Fruit fly (Drosophila melanogaster) ovary, adult (tissue): Measurements from ENCODE around the gene CG18596.
A peak's percentile ranks its signal among the peaks of the same experiment; 100 is the strongest.

ENCODE experiments used
- CG17801 ChIP-seq: fragments of 200-800 bp; optimal IDR thresholded peaks from 2 replicates; lab custom pipeline; 2019; ENCODE audit warnings: missing biosample characterization, mild to moderate bottlenecking, missing genetic modification characterization, moderate library complexity; ENCODE audit not compliant: partially characterized antibody

Gene CG18596

DNA sequence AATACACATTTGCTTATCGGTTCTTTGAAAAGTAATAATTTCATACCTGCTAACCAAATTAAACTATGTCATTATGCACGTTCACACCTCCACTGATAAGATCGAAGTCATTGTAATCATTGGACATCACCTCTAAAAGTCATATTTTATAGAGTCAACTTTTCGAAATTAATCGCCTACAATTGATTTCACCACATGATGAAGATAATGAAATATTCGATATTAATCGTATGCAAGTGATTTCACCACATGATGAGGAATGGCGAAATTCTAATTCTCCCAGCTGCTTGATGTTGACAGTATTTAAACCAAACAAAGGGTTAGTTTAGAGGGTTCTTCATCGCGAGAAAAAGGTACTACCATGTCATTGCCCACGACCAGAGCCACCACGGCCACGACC is at the start of gene CG18596:
TSS of gene CG18596 (plus strand) at position 250 of the 400 bp plus-strand sequence.
- peak; percentile 44 for TF ChIP-seq CG17801 (GFP tag; lab: Kevin White, UChicago)

DNA sequence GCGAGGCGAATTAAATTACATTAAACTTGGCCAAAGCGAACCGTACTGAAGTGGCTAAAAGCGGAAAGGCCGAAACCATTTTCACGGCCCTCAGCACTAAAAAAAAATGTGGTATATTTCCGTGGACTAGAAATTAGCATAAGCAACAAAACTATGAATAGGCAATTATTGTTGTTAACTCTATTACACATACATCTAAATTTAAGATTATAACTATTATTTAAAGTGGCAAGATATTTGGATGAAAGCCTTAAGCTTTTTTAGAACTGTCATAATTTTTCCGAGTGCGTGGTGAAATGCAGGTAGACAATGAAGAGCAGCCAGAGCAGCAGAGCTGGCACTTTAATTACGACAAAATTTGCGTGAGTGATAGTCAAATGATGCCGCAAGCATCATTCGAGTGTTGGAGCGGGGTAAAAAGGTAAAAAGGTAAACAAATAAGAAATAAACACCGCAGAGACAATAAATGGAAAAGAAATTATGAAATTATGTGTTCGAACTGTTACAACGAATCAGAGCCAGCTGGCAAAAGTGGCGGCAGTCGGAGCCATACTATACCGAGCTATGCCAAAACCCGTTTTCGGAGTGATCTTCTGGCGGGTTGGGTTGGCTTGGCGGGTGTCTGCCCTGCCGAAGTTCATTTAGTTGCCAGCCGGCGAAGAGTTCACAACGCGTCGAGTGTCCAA is 46.9 kb upstream of the CG18596 start, which contains the start of gene CG7080:
TSS of gene CG7080 (plus strand) at position 636 of the 686 bp plus-strand sequence.
- TF ChIP-seq CG17801 (GFP tag; lab: Kevin White, UChicago), result no peak

DNA sequence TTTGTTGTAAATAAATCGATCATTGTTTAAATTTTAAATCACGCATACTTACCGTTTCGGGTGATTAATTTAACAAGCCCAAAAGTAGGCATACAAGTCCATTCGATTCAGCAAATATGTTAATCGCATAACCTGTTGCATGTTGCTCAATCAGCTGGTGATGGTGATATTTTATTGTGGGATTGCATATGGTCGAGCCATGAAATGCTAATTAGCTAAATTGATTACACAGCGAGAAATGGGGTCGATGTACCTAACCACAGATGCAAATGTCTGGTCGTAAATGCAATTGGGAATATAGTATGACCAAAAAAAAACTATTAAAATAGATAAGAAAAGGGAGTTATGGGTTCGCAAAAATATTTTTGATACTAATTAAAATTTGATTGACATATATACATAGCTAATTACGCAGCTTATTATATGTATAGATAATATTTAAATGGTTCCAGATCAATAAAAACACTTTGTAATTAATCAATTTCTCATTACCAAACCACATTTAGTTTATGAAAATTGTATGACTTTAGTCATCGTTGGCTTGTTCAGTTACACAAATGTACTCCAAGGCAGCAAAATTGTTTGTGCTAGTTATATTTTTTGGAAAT is 45.1 kb upstream of the CG18596 start, which contains the start of gene CG33721:
TSS of gene CG33721 (plus strand) at position 558 of the 608 bp plus-strand sequence.
- TF ChIP-seq CG17801 (GFP tag; lab: Kevin White, UChicago), result no peak

DNA sequence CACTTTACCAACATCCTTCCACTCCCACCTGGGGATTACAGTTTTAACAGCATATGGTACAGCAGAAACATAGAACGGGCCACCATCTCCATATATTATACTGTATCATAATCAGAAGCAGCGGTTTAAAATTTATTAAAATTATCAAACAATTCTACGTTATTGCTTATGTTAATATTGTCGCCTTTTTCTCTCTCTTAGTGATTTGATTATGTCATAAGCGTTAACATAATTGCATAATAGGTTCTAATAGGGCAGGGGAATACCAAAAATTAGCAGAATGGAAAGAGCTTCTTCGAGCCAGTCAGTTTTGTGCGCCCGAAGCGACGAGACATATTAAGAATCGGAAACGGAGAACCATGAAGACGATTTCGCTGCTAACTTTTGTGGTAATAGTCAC is 44.0 kb upstream of the CG18596 start, which contains the start of gene CG13862:
TSS of gene CG13862 (plus strand) at position 301 of the 400 bp plus-strand sequence.
- TF ChIP-seq CG17801 (GFP tag; lab: Kevin White, UChicago), result no peak

DNA sequence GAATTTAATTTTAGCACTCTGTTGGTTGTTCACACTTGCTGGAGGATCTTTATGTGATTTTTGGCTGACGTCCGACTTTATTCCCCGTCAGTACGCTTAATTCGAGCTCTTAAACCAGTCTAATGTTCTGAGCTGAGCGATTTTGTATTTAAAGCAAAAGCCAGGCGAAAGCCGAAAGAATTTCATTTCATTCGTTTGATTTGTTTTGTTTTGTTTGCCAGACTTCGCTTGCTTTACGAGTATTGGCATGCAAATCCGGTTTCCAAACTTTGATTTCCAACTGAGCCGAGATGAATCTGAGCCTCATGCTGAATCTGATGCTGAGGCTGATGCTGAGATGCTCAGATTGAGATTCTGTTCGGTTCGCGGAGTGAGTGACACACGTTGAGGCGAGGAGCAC is 41.7 kb upstream of the CG18596 start, which contains the start of gene CG5391:
TSS of gene CG5391 (minus strand) at position 101 of the 400 bp plus-strand sequence.
- no peak for TF ChIP-seq CG17801 (GFP tag; lab: Kevin White, UChicago)

DNA sequence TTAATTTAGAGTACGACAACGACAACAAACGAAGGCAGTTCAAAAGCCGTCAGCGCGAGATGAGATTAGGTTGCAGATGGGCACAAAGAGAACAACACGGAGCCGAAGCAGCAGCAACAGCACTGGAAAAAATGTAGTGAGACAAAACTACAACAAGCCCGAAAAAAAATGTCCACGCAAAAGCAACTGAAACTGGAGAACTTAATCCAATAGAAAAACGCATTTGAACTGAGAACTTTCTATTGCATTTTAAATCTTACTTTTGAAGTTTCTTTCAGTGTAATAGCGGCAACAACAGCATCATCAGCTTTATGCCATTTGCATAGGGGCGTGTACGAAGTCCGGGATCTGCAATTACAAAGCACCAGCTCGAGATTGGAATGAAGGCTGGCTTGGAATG is 36.2 kb upstream of the CG18596 start:
- TF ChIP-seq CG17801 (GFP tag; lab: Kevin White, UChicago), result no peak

DNA sequence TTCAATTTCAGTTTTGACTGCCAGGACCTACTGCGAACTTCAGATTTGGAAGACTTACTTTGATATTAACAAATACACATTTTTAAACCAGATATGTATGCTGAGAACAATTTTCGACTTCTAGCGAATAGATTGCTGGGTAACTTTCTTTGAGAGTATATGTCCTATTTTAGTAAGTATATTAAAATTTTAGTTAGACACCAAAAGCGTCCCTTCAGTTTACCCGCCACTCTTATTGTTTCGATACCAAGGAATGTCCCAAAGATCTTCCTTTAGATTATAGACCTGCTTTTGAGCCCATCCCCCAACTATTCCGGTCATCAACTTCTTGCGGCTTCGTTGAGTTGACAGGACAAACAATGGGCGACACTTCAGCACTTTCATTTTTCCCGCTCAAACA is 35.5 kb upstream of the CG18596 start, which contains the start of gene CG5388:
TSS of gene CG5388 (minus strand) at position 101 of the 400 bp plus-strand sequence.
- TF ChIP-seq CG17801 (GFP tag; lab: Kevin White, UChicago), result no peak

DNA sequence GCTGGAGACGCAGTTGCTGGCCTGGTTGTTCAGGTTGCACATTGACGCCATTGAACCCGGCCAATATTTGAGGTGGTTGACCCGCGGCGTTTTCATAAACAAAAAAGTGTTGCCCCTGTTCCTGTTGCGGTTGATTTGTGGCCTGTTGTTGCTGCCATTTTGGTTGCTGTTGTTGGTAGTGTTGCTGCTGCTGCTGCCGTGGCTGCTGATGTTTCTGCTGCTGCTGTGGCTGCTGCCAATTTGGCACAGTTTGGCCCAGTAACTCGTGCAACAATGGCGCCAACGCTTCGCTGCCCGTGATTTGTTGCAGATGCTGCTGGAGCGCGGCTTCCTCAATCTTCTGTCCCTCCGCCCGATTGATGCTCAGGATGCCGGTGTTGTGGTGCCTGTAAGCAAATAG is 34.1 kb upstream of the CG18596 start:
- TF ChIP-seq CG17801 (GFP tag; lab: Kevin White, UChicago), result no peak

DNA sequence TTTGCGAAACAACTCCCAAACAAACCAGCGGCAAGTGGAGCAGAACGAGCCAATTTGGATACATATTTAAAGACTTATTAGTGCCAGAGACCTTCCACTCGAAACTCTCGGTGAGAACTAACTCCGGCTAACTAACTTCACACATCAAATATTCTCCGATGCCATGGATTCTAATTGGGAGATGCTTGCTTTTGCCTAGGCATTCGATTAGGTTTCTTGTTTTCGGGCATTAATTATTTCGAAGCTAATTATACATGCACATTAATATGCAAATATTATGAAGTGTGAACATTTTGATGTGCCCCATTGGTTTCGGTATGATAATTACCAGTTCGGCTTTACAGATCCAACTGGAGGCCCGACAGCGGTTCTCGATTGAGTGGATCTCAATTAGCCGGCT is 33.6 kb upstream of the CG18596 start, which contains the start of gene CG5386:
TSS of gene CG5386 (minus strand) at position 101 of the 400 bp plus-strand sequence.
- no peak for TF ChIP-seq CG17801 (GFP tag; lab: Kevin White, UChicago)

DNA sequence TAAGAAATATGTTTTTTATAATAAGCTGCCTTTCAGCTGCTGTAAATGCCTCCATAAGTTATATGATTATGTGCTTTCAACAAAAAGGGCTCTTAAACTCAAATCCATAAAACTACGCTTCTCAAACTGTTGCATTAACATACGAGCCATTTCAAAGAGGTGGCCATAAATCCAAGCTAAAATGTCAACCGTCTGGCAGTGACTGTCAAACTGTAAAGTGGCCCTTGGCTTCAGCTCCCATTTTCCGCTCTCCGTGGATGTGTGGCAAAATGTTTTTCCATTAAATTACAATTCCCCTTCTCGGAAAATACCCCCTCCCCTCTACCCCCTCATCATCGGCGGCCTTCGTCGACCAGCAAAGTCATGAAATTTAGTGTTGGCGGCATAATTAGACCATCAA is 33.0 kb upstream of the CG18596 start:
- no peak for TF ChIP-seq CG17801 (GFP tag; lab: Kevin White, UChicago)

DNA sequence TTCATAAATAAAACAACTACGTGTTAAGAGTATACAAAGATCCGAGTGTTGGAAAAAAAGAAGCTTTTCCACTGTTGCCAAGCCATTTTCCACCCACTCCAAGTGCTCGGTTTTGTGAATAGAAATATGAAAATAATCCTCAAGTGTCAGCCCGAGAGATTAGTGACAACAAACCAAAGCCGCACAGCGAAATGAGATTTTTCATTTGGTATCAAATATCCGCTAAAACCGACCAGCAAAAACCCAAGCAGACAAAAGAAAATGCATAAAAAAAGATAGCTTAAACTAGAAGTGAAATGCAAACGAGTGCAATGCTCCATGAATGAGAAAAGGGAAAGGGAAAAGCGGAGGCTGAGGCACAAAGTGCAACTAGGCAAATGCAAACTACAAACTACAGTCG is 24.3 kb upstream of the CG18596 start, which contains the start of gene rdhB:
TSS of gene rdhB (plus strand) at position 301 of the 400 bp plus-strand sequence.
- TF ChIP-seq CG17801 (GFP tag; lab: Kevin White, UChicago), result no peak

DNA sequence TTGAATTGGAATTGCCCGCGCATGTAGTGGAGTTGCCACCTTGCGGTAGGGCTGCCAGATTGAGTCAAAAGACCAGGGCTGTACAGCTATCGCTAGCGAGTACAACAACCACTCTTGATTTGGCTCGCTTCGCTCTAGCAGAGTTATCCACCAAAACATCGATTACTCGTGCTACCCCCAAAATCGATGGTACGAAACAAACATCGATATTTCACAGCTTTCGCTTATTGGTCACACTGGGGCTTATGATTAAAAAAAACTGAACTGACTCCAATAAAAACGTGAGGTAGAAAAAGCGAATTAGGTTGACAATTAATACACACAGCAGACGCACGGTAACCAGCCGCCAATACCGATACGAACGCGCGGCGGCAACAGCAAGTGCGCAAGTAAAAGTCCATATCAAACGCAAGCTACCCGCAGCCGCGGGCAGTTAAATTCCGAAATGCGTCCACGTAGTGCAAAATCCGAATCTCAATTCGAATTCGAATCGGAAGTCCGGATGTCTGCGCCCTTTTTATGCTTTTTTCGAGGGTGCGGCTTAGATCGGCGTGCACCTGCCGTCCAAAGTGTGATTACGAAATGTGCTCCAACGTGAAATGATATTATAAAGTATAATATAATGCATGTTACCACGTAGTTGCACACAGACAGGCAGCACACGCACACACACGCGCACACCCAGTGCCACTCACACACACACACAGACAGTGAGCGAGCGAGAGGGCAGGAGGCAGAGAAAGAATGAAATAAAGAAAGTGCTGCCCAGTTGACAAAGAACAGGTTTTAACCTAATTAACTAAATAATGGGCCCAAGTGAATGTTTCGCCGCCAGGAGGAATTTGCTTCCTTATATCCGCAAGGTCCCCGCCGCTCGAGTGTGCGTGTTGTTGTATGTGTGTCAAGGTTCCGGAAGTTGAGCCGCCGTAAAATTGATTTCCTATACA is 19.0 kb upstream of the CG18596 start, which contains the start of gene Sar1:
TSS of gene Sar1 (plus strand) at position 222 of the 947 bp plus-strand sequence.
- TF ChIP-seq CG17801 (GFP tag; lab: Kevin White, UChicago), result peak; percentile 14

DNA sequence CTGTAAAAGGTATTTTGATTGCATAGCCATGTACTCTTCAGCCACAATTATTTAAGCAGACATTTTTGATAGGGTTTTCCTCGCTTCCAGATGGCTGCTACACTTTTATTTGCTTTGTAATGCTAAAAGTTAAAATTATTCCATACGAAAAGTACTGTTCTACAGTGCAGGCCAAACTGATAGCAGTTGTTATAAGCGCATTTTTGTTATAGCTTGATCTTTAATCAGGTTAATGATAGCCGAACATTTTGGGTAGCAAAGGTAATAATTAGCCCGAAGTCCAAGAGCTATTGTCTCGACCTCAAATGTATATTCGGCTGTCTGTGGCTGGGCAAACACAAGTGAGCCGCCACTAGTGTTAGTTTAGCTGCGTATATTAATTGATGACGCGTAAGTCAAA is 17.8 kb upstream of the CG18596 start:
- TF ChIP-seq CG17801 (GFP tag; lab: Kevin White, UChicago), result no peak

DNA sequence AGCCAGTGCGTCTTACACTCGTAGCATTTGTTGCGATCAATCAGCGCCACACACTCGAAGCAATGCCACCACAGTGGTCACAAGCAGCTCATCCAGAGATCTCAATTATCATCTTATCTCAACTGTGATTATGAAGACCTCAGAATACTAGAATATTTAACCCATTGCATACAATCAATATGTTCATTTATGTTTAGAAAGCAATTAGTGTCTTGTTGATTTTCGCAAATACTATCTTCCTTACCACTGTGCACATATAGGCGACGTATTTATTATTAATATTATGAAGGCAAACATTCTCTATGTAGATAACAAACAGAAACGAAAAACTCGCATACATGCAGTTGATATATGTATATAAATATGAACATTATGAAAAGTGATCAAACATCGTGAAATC is 16.9 kb upstream of the CG18596 start:
- TF ChIP-seq CG17801 (GFP tag; lab: Kevin White, UChicago), result no peak
